Worm (Caenorhabditis elegans) whole organism, midembryonic: ENCODE data around the gene F26F2.13.

ENCODE experiments used
- T22C8.4 ChIP-seq: fragments of 200-800 bp; sonication (Bioruptor generic); IDR thresholded peaks from 2 replicates; pipeline ENCODE4 v1.3.6; 2022; ENCODE audit warnings: missing genetic modification characterization, missing compliant biosample characterization
- cog-1 ChIP-seq: sonication (generic microtip); optimal IDR thresholded peaks from 2 replicates; lab custom pipeline; 2016; ENCODE audit warnings: missing genetic modification characterization, missing compliant biosample characterization
- flt-1 ChIP-seq: fragments of 200-800 bp; sonication (Bioruptor generic); IDR thresholded peaks from 2 replicates; pipeline ENCODE4 v1.3.6; 2022; ENCODE audit warnings: missing genetic modification characterization, missing compliant biosample characterization
- med-1 ChIP-seq: sonication (generic microtip); optimal IDR thresholded peaks from 2 replicates; lab custom pipeline; 2017; ENCODE audit warnings: missing genetic modification characterization, mild to moderate bottlenecking, missing compliant biosample characterization, antibody characterized with exemption, missing genetic modification reagents; ENCODE audit not compliant: insufficient read depth
- ztf-29 ChIP-seq: fragments of 200-800 bp; sonication (Bioruptor generic); IDR thresholded peaks from 2 replicates; pipeline ENCODE4 v1.3.6; 2022; ENCODE audit warnings: missing genetic modification reagents, missing genetic modification characterization, missing compliant biosample characterization

DNA sequence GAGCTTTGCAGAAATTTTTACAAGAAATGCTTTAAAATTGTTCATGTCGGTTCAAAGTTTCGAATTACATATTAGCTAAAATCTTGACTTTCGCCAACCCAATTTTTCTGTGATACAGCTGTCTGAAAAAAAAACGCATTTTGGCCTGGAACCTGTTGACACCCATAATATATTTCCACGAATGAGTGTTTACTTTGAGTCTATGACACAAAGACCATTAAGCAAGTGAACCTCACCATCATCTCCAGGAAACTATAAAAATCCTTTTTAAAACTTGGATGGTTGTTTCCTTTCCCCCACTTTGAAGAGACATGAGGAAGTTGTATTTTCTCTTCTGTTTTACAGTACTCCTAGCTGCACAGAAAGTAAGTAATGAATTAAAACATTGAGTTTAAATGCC lies 10.2 kb downstream of the F26F2.13 start, which contains the start of gene clec-263:
- no peak for TF ChIP-seq cog-1 (tag; lab: Kevin White, UChicago)
- no peak for TF ChIP-seq T22C8.4 (GFP tag; lab: Robert Waterston, UW)
- TF ChIP-seq flt-1 (GFP tag; lab: Robert Waterston, UW) = no peak
- no peak for TF ChIP-seq med-1 (GFP tag; lab: Kevin White, UChicago)
- no peak for TF ChIP-seq ztf-29 (GFP tag; lab: Robert Waterston, UW)
